Fruit fly (Drosophila melanogaster) whole organism, embryonic: Measurements from ENCODE around the gene Cyp310a1.

Experiments
- Bdp1 ChIP-seq: fragments of 200-800 bp; sonication (Bioruptor generic); optimal IDR thresholded peaks from 3 replicates; lab custom pipeline; 2016; ENCODE audit warnings: missing biosample characterization, missing genetic modification characterization
- Bgb ChIP-seq: fragments of 200-800 bp; sonication (Bioruptor generic); IDR thresholded peaks from 2 replicates; pipeline ENCODE4 v1.3.6; 2022; ENCODE audit warnings: missing biosample characterization, missing genetic modification characterization; ENCODE audit not compliant: partially characterized antibody
- CG10147 ChIP-seq: fragments of 200-800 bp; sonication (Bioruptor generic); optimal IDR thresholded peaks from 2 replicates; lab custom pipeline; 2019; ENCODE audit warnings: missing biosample characterization, mild to moderate bottlenecking, missing genetic modification characterization, moderate library complexity
- CG10366 ChIP-seq: fragments of 200-800 bp; sonication (Bioruptor generic); IDR thresholded peaks from 2 replicates; pipeline ENCODE4 v1.3.6; 2022; ENCODE audit warnings: missing biosample characterization, missing genetic modification characterization
- CG12236 ChIP-seq: fragments of 200-800 bp; sonication (Bioruptor generic); optimal IDR thresholded peaks from 2 replicates; lab custom pipeline; 2016; ENCODE audit warnings: missing biosample characterization, missing genetic modification characterization
- CG13775 ChIP-seq: fragments of 200-800 bp; sonication (Bioruptor generic); optimal IDR thresholded peaks from 3 replicates; lab custom pipeline; 2017; ENCODE audit warnings: missing biosample characterization, mild to moderate bottlenecking, missing genetic modification characterization
- CG15601 ChIP-seq: fragments of 200-800 bp; sonication (Bioruptor generic); optimal IDR thresholded peaks from 3 replicates; lab custom pipeline; 2019; ENCODE audit warnings: missing biosample characterization, mild to moderate bottlenecking, missing genetic modification characterization, moderate library complexity
- CG1647 ChIP-seq: fragments of 200-800 bp; sonication (Bioruptor generic); optimal IDR thresholded peaks from 3 replicates; lab custom pipeline; 2016; ENCODE audit warnings: missing biosample characterization, missing genetic modification characterization
- CG16863 ChIP-seq: fragments of 200-800 bp; sonication (Bioruptor generic); optimal IDR thresholded peaks from 3 replicates; lab custom pipeline; 2016; ENCODE audit warnings: missing biosample characterization, missing genetic modification characterization
- CG18764 ChIP-seq: fragments of 200-800 bp; sonication (Bioruptor generic); optimal IDR thresholded peaks from 3 replicates; lab custom pipeline; 2016; ENCODE audit warnings: missing biosample characterization, missing genetic modification characterization
- CG2875 ChIP-seq: fragments of 200-800 bp; sonication (Bioruptor generic); optimal IDR thresholded peaks from 2 replicates; lab custom pipeline; 2017; ENCODE audit warnings: missing biosample characterization, mild to moderate bottlenecking, missing genetic modification characterization, missing genetic modification reagents
- CG30020 ChIP-seq: fragments of 200-800 bp; optimal IDR thresholded peaks from 2 replicates; lab custom pipeline; 2019; ENCODE audit warnings: missing biosample characterization, mild to moderate bottlenecking, missing genetic modification characterization, moderate library complexity
- CG3065 ChIP-seq: fragments of 200-800 bp; sonication (Bioruptor generic); optimal IDR thresholded peaks from 2 replicates; lab custom pipeline; 2016; ENCODE audit warnings: missing biosample characterization, missing genetic modification characterization
- CG31365 ChIP-seq: fragments of 200-800 bp; sonication (Bioruptor generic); optimal IDR thresholded peaks from 2 replicates; lab custom pipeline; 2018; ENCODE audit warnings: missing biosample characterization, mild to moderate bottlenecking, missing genetic modification characterization
- CG32532 ChIP-seq: fragments of 200-800 bp; sonication (Bioruptor generic); IDR thresholded peaks from 2 replicates; pipeline ENCODE4 v1.3.6; 2022; ENCODE audit warnings: missing biosample characterization, missing genetic modification characterization
- CG34422 ChIP-seq: fragments of 200-800 bp; sonication (Bioruptor generic); IDR thresholded peaks from 3 replicates; pipeline ENCODE4 v1.3.6; 2022; ENCODE audit warnings: missing biosample characterization, missing genetic modification characterization
- CG43689 ChIP-seq: fragments of 200-800 bp; sonication (Bioruptor generic); IDR thresholded peaks from 2 replicates; pipeline ENCODE4 v1.3.6; 2022; ENCODE audit warnings: missing biosample characterization, missing genetic modification characterization
- CG4617 ChIP-seq: fragments of 200-800 bp; sonication (Bioruptor generic); optimal IDR thresholded peaks from 3 replicates; lab custom pipeline; 2016; ENCODE audit warnings: missing biosample characterization, missing genetic modification characterization, borderline replicate concordance
- CG6689 ChIP-seq: fragments of 200-800 bp; sonication (Bioruptor generic); IDR thresholded peaks from 2 replicates; pipeline ENCODE4 v1.3.6; 2022; ENCODE audit warnings: missing biosample characterization, missing genetic modification characterization
- CG8924 ChIP-seq: fragments of 200-800 bp; optimal IDR thresholded peaks from 3 replicates; lab custom pipeline; 2019; ENCODE audit warnings: missing biosample characterization, mild to moderate bottlenecking, missing genetic modification characterization, moderate library complexity
- CG9609 ChIP-seq: fragments of 200-800 bp; sonication (Bioruptor generic); optimal IDR thresholded peaks from 3 replicates; lab custom pipeline; 2016; ENCODE audit warnings: missing biosample characterization, missing genetic modification characterization
- Drgx ChIP-seq: fragments of 200-800 bp; sonication (Bioruptor generic); IDR thresholded peaks from 2 replicates; pipeline ENCODE4 v1.3.6; 2022; ENCODE audit warnings: missing biosample characterization, missing genetic modification characterization
- Hmr ChIP-seq: fragments of 200-800 bp; sonication (Bioruptor generic); optimal IDR thresholded peaks from 3 replicates; lab custom pipeline; 2017; ENCODE audit warnings: mild to moderate bottlenecking, missing biosample characterization, missing genetic modification reagents, missing genetic modification characterization
- Lim3 ChIP-seq: fragments of 200-800 bp; sonication (Bioruptor generic); IDR thresholded peaks from 2 replicates; pipeline ENCODE4 v1.3.6; 2022; ENCODE audit warnings: missing biosample characterization, missing genetic modification characterization
- Mrtf ChIP-seq: fragments of 200-800 bp; sonication (Bioruptor generic); IDR thresholded peaks from 3 replicates; pipeline ENCODE4 v1.3.6; 2022; ENCODE audit warnings: missing biosample characterization, missing genetic modification characterization
- Sox100B ChIP-seq: fragments of 200-800 bp; sonication (Bioruptor generic); optimal IDR thresholded peaks from 3 replicates; lab custom pipeline; 2018; ENCODE audit warnings: missing biosample characterization, mild to moderate bottlenecking, missing genetic modification characterization
- Sry-β ChIP-seq: fragments of 200-800 bp; sonication (Bioruptor generic); optimal IDR thresholded peaks from 2 replicates; lab custom pipeline; 2018; ENCODE audit warnings: missing biosample characterization, mild to moderate bottlenecking, missing genetic modification characterization, moderate library complexity
- ara ChIP-seq: fragments of 200-800 bp; sonication (Bioruptor generic); IDR thresholded peaks from 2 replicates; pipeline ENCODE4 v1.3.6; 2022; ENCODE audit warnings: missing biosample characterization, missing genetic modification characterization
- bbx ChIP-seq: fragments of 200-800 bp; sonication (Bioruptor generic); IDR thresholded peaks from 2 replicates; pipeline ENCODE4 v1.3.6; 2022; ENCODE audit warnings: missing biosample characterization, missing genetic modification characterization; ENCODE audit not compliant: partially characterized antibody
- br ChIP-seq: fragments of >200 bp; optimal IDR thresholded peaks from 2 replicates; lab custom pipeline; 2017
- bsh ChIP-seq, 2 experiments: fragments of 200-800 bp; sonication (Bioruptor generic); optimal IDR thresholded peaks; 2 replicates each; lab custom pipeline; 2017 to 2018; ENCODE audit warnings: mild to moderate bottlenecking in 2 of 2, missing biosample characterization in 2 of 2, missing genetic modification characterization in 2 of 2, moderate library complexity in 1 of 2
- danr ChIP-seq: fragments of 200-800 bp; sonication (Bioruptor generic); IDR thresholded peaks from 2 replicates; pipeline ENCODE4 v1.3.6; 2022; ENCODE audit warnings: missing biosample characterization, missing genetic modification characterization
- dimm ChIP-seq: fragments of 200-800 bp; sonication (Bioruptor generic); IDR thresholded peaks from 2 replicates; pipeline ENCODE4 v1.3.6; 2022; ENCODE audit warnings: missing biosample characterization, missing genetic modification characterization
- dm ChIP-seq: fragments of 200-800 bp; sonication (Bioruptor generic); optimal IDR thresholded peaks from 3 replicates; lab custom pipeline; 2016; ENCODE audit warnings: missing biosample characterization, missing genetic modification characterization
- eve ChIP-seq, 2 experiments: fragments of >200 bp; optimal IDR thresholded peaks; 2 replicates each; lab custom pipeline; 2017; ENCODE audit warnings: missing biosample characterization in 2 of 2, missing genetic modification characterization in 2 of 2
- hb ChIP-seq: fragments of 200-800 bp; sonication (Bioruptor generic); IDR thresholded peaks from 3 replicates; pipeline ENCODE4 v1.3.6; 2022; ENCODE audit warnings: missing biosample characterization, missing genetic modification characterization; ENCODE audit not compliant: partially characterized antibody
- lab ChIP-seq: fragments of 200-800 bp; sonication (Bioruptor generic); optimal IDR thresholded peaks from 3 replicates; lab custom pipeline; 2017; ENCODE audit warnings: missing biosample characterization, missing genetic modification characterization, mild to moderate bottlenecking, moderate library complexity, missing genetic modification reagents
- lola ChIP-seq, 3 experiments: fragments of >200 bp in 2 of 3; fragments of 200-800 bp in 1 of 3; sonication (Bioruptor generic) in 1 of 3; optimal IDR thresholded peaks; 2 replicates each; lab custom pipeline; 2017 to 2019; ENCODE audit warnings: missing biosample characterization in 3 of 3, missing genetic modification characterization in 3 of 3, mild to moderate bottlenecking in 1 of 3, moderate library complexity in 1 of 3
- mam ChIP-seq: fragments of 200-800 bp; sonication (Bioruptor generic); optimal IDR thresholded peaks from 3 replicates; lab custom pipeline; 2016; ENCODE audit warnings: missing biosample characterization, missing genetic modification characterization
- mirr ChIP-seq: fragments of 200-800 bp; sonication (Bioruptor generic); optimal IDR thresholded peaks from 3 replicates; lab custom pipeline; 2018; ENCODE audit warnings: missing biosample characterization, mild to moderate bottlenecking, missing genetic modification characterization
- ranshi ChIP-seq: fragments of 200-800 bp; sonication (Bioruptor generic); IDR thresholded peaks from 2 replicates; pipeline ENCODE4 v1.3.6; 2022; ENCODE audit warnings: missing biosample characterization, missing genetic modification characterization
- run ChIP-seq: fragments of 200-800 bp; sonication (Bioruptor generic); optimal IDR thresholded peaks from 3 replicates; lab custom pipeline; 2018; ENCODE audit warnings: missing biosample characterization, mild to moderate bottlenecking, missing genetic modification characterization
- sens ChIP-seq: fragments of 200-800 bp; sonication (Bioruptor generic); peaks from one replicate; lab custom pipeline; 2016; ENCODE audit warnings: missing biosample characterization, missing genetic modification characterization
- sqz ChIP-seq: fragments of 200-800 bp; sonication (Bioruptor generic); optimal IDR thresholded peaks from 3 replicates; lab custom pipeline; 2018; ENCODE audit warnings: missing biosample characterization, mild to moderate bottlenecking, missing genetic modification characterization
- ssp ChIP-seq: fragments of 200-800 bp; sonication (Bioruptor generic); IDR thresholded peaks from 2 replicates; pipeline ENCODE4 v1.3.6; 2022; ENCODE audit warnings: missing biosample characterization, missing genetic modification characterization
- sug ChIP-seq: fragments of 200-800 bp; optimal IDR thresholded peaks from 2 replicates; lab custom pipeline; 2019; ENCODE audit warnings: missing biosample characterization, mild to moderate bottlenecking, missing genetic modification characterization, moderate library complexity
- tna ChIP-seq: fragments of 200-800 bp; sonication (Bioruptor generic); IDR thresholded peaks from 2 replicates; pipeline ENCODE4 v1.3.6; 2022; ENCODE audit warnings: missing biosample characterization, missing genetic modification characterization; ENCODE audit not compliant: partially characterized antibody
- toy ChIP-seq: fragments of 200-800 bp; sonication (Bioruptor generic); IDR thresholded peaks from 2 replicates; pipeline ENCODE4 v1.3.6; 2022; ENCODE audit warnings: missing biosample characterization, missing genetic modification characterization
- tup ChIP-seq: fragments of 200-800 bp; sonication (Bioruptor generic); optimal IDR thresholded peaks from 2 replicates; lab custom pipeline; 2016; ENCODE audit warnings: missing biosample characterization, mild to moderate bottlenecking, missing genetic modification characterization, moderate library complexity

Cyp310a1 gene

dm6 chr2L:18621357-18622211 is 31.2 kb downstream of the Cyp310a1 start (continued):
- peak; percentile 82 for TF ChIP-seq CG32532 (GFP tag; lab: Robert Waterston, UW)
- TF ChIP-seq CG43689 (GFP tag; lab: Robert Waterston, UW), result peak; percentile 21; the same call in 1 of the 2 replicates
- TF ChIP-seq Drgx, result peak; percentile 42; the same call in 1 of the 2 replicates
- peak; percentile 32 for TF ChIP-seq CG2875 (GFP tag; lab: Kevin White, UChicago)
- peak; percentile 70 for TF ChIP-seq Mrtf (GFP tag; lab: Robert Waterston, UW)
- TF ChIP-seq sqz (GFP tag; lab: Kevin White, UChicago), result peak; percentile 48
- TF ChIP-seq CG31365, result no peak
- TF ChIP-seq mirr, result peak; percentile 98
- peak; percentile 86 for TF ChIP-seq Hmr
- peak; percentile 30 for TF ChIP-seq CG30020
- no peak for TF ChIP-seq CG4617 (GFP tag; lab: Kevin White, UChicago)
- peak; percentile 46 for TF ChIP-seq Bdp1 (GFP tag; lab: Kevin White, UChicago)
- TF ChIP-seq CG10366 (GFP tag; lab: Robert Waterston, UW), result peak; percentile 76
- peak; percentile 78 for TF ChIP-seq ara
- no peak for TF ChIP-seq Sry-β (GFP tag; lab: Kevin White, UChicago)
- TF ChIP-seq run (tag; lab: Kevin White, UChicago), result peak; percentile 85
- peak in 1 of 2 experiments; percentile 82 for TF ChIP-seq bsh (GFP tag; optimal IDR thresholded peaks at IDR 0.05; lab: Kevin White, UChicago)
- no peak for TF ChIP-seq bbx (GFP tag; lab: Robert Waterston, UW)
- no peak for TF ChIP-seq br
- TF ChIP-seq ranshi, result peak; percentile 74
- no peak for TF ChIP-seq CG3065 (GFP tag; lab: Kevin White, UChicago)
- peak; percentile 71 for TF ChIP-seq CG10147 (GFP tag; lab: Kevin White, UChicago)
- TF ChIP-seq tna, result no peak
- peak; percentile 48; the same call in 1 of the 2 replicates for TF ChIP-seq Lim3 (GFP tag; lab: Robert Waterston, UW)
- peak; percentile 24 for TF ChIP-seq CG9609 (GFP tag; lab: Kevin White, UChicago)
- peak; percentile 3 for TF ChIP-seq dm
- peak; percentile 42 for TF ChIP-seq ssp
- TF ChIP-seq CG6689 (GFP tag; lab: Robert Waterston, UW), result peak; percentile 80
- no peak for TF ChIP-seq dimm
- TF ChIP-seq Sox100B (GFP tag; lab: Kevin White, UChicago), result peak; percentile 78
- no peak for TF ChIP-seq tup (GFP tag; lab: Kevin White, UChicago)
- TF ChIP-seq CG12236 (GFP tag; lab: Kevin White, UChicago), result no peak
- peak; percentile 64; the same call in 2 of the 3 replicates for TF ChIP-seq CG34422 (GFP tag; lab: Robert Waterston, UW)
- TF ChIP-seq toy, result peak; percentile 39; the same call in 1 of the 2 replicates
- no peak for TF ChIP-seq hb (GFP tag; lab: Robert Waterston, UW)
- TF ChIP-seq CG16863 (GFP tag; lab: Kevin White, UChicago), result peak; percentile 61
- TF ChIP-seq mam, result peak; percentile 57
- TF ChIP-seq CG1647, result peak; percentile 21
- no peak for TF ChIP-seq danr
- peak; percentile 93 for TF ChIP-seq sens (GFP tag; lab: Kevin White, UChicago)
- TF ChIP-seq lola (GFP tag; optimal IDR thresholded peaks at IDR 0.05; lab: Kevin White, UChicago), result peak in 1 of 3 experiments; percentile 66
- peak; percentile 50 for TF ChIP-seq CG18764 (GFP tag; lab: Kevin White, UChicago)
- TF ChIP-seq lab (GFP tag; lab: Kevin White, UChicago), result peak; percentile 88
- no peak for TF ChIP-seq Bgb
- peak; percentile 67 for TF ChIP-seq CG15601 (tag; lab: Kevin White, UChicago)
- TF ChIP-seq CG8924, result peak; percentile 89
- TF ChIP-seq CG13775 (GFP tag; lab: Kevin White, UChicago), result peak; percentile 72
- TF ChIP-seq sug (tag; lab: Kevin White, UChicago), result peak; percentile 80
- TF ChIP-seq eve (GFP tag; optimal IDR thresholded peaks at IDR 0.05; lab: Kevin White, UChicago), result no peak
